Fruit fly (Drosophila melanogaster) whole organism, embryonic: ENCODE data around the gene Gycalpha99B.

Source experiments
- BtbVII ChIP-seq: fragments of 200-800 bp; sonication (Bioruptor generic); optimal IDR thresholded peaks from 3 replicates; lab custom pipeline; 2017; ENCODE audit warnings: missing biosample characterization, mild to moderate bottlenecking, missing genetic modification characterization
- CG10209 ChIP-seq: fragments of 200-800 bp; sonication (Bioruptor generic); optimal IDR thresholded peaks from 3 replicates; lab custom pipeline; 2017; ENCODE audit warnings: missing biosample characterization, mild to moderate bottlenecking, missing genetic modification characterization, missing genetic modification reagents
- CG10366 ChIP-seq: fragments of 200-800 bp; sonication (Bioruptor generic); IDR thresholded peaks from 2 replicates; pipeline ENCODE4 v1.3.6; 2022; ENCODE audit warnings: missing biosample characterization, missing genetic modification characterization
- CG11723 ChIP-seq: fragments of 200-800 bp; sonication (Bioruptor generic); optimal IDR thresholded peaks from 2 replicates; lab custom pipeline; 2017; ENCODE audit warnings: missing biosample characterization, mild to moderate bottlenecking, missing genetic modification characterization
- CG12236 ChIP-seq: fragments of 200-800 bp; sonication (Bioruptor generic); optimal IDR thresholded peaks from 2 replicates; lab custom pipeline; 2016; ENCODE audit warnings: missing biosample characterization, missing genetic modification characterization
- CG12942 ChIP-seq: fragments of 200-800 bp; sonication (Bioruptor generic); optimal IDR thresholded peaks from 3 replicates; lab custom pipeline; 2016; ENCODE audit warnings: missing biosample characterization, missing genetic modification characterization
- CG13894 ChIP-seq: fragments of 200-800 bp; sonication (Bioruptor generic); optimal IDR thresholded peaks from 3 replicates; lab custom pipeline; 2018; ENCODE audit warnings: missing biosample characterization, mild to moderate bottlenecking, missing genetic modification characterization, moderate library complexity
- CG14014 ChIP-seq: fragments of 200-800 bp; sonication (Bioruptor generic); IDR thresholded peaks from 2 replicates; pipeline ENCODE4 v1.3.6; 2022; ENCODE audit warnings: missing biosample characterization, missing genetic modification characterization
- CG15514 ChIP-seq: fragments of 200-800 bp; sonication (Bioruptor generic); optimal IDR thresholded peaks from 3 replicates; lab custom pipeline; 2017; ENCODE audit warnings: missing biosample characterization, missing genetic modification characterization, mild to moderate bottlenecking, moderate library complexity, missing genetic modification reagents
- CG17361 ChIP-seq: fragments of 200-800 bp; sonication (Bioruptor generic); IDR thresholded peaks from 3 replicates; pipeline ENCODE4 v1.3.6; 2022; ENCODE audit warnings: missing biosample characterization, missing genetic modification characterization
- CG2875 ChIP-seq: fragments of 200-800 bp; sonication (Bioruptor generic); optimal IDR thresholded peaks from 2 replicates; lab custom pipeline; 2017; ENCODE audit warnings: missing biosample characterization, mild to moderate bottlenecking, missing genetic modification characterization, missing genetic modification reagents
- CG31388 ChIP-seq: fragments of 200-800 bp; sonication (Bioruptor generic); optimal IDR thresholded peaks from 2 replicates; lab custom pipeline; 2016; ENCODE audit warnings: missing biosample characterization, missing genetic modification characterization
- CG3281 ChIP-seq: fragments of 200-800 bp; sonication (Bioruptor generic); optimal IDR thresholded peaks from 3 replicates; lab custom pipeline; 2017; ENCODE audit warnings: missing biosample characterization, mild to moderate bottlenecking, missing genetic modification characterization
- CG34224 ChIP-seq: fragments of 200-800 bp; sonication (Bioruptor generic); IDR thresholded peaks from 3 replicates; pipeline ENCODE4 v1.3.6; 2022; ENCODE audit warnings: missing biosample characterization, missing genetic modification characterization; ENCODE audit not compliant: partially characterized antibody
- CG3726 ChIP-seq: fragments of 200-800 bp; sonication (Bioruptor generic); IDR thresholded peaks from 3 replicates; pipeline ENCODE4, ENCODE4 v1.3.6; 2022; ENCODE audit warnings: missing biosample characterization, missing genetic modification characterization
- CG3838 ChIP-seq: fragments of 200-800 bp; sonication (Bioruptor generic); optimal IDR thresholded peaks from 3 replicates; lab custom pipeline; 2016; ENCODE audit warnings: missing biosample characterization, missing genetic modification characterization
- CG6689 ChIP-seq: fragments of 200-800 bp; sonication (Bioruptor generic); IDR thresholded peaks from 2 replicates; pipeline ENCODE4 v1.3.6; 2022; ENCODE audit warnings: missing biosample characterization, missing genetic modification characterization
- CG6765 ChIP-seq: fragments of 200-800 bp; sonication (Bioruptor generic); optimal IDR thresholded peaks from 3 replicates; lab custom pipeline; 2017; ENCODE audit warnings: missing biosample characterization, mild to moderate bottlenecking, missing genetic modification characterization
- Dll ChIP-seq: fragments of 200-800 bp; sonication (Bioruptor generic); IDR thresholded peaks from 4 replicates; pipeline ENCODE4 v1.3.6; 2022; ENCODE audit warnings: missing biosample characterization, missing genetic modification characterization; ENCODE audit not compliant: partially characterized antibody
- ERR ChIP-seq: fragments of 200-800 bp; sonication (Bioruptor generic); optimal IDR thresholded peaks from 2 replicates; lab custom pipeline; 2016; ENCODE audit warnings: missing biosample characterization, missing genetic modification characterization
- HLH4C ChIP-seq: fragments of 200-800 bp; sonication (Bioruptor generic); IDR thresholded peaks from 3 replicates; pipeline ENCODE4 v1.3.6; 2022; ENCODE audit warnings: missing biosample characterization, missing genetic modification characterization; ENCODE audit not compliant: partially characterized antibody
- HLH54F ChIP-seq: fragments of 200-800 bp; sonication (Bioruptor generic); optimal IDR thresholded peaks from 3 replicates; lab custom pipeline; 2016; ENCODE audit warnings: missing biosample characterization, missing genetic modification characterization
- MTF-1 ChIP-seq: fragments of 200-800 bp; sonication (Bioruptor generic); optimal IDR thresholded peaks from 2 replicates; lab custom pipeline; 2018; ENCODE audit warnings: missing biosample characterization, mild to moderate bottlenecking, missing genetic modification characterization, borderline replicate concordance
- Nf-YA ChIP-seq: fragments of 200-800 bp; sonication (Bioruptor generic); IDR thresholded peaks from 2 replicates; pipeline ENCODE4 v1.3.6; 2022; ENCODE audit warnings: missing biosample characterization, missing genetic modification characterization
- PHDP ChIP-seq: fragments of 200-800 bp; sonication (Bioruptor generic); optimal IDR thresholded peaks from 3 replicates; lab custom pipeline; 2018; ENCODE audit warnings: missing biosample characterization, mild to moderate bottlenecking, missing genetic modification characterization, moderate library complexity
- Six4 ChIP-seq: fragments of 200-800 bp; sonication (Bioruptor generic); optimal IDR thresholded peaks from 2 replicates; lab custom pipeline; 2016; ENCODE audit warnings: missing biosample characterization, missing genetic modification characterization
- Trl ChIP-seq, 3 experiments: fragments of >200 bp in 2 of 3; fragments of 200-800 bp in 1 of 3; sonication (Bioruptor generic) in 1 of 3; optimal IDR thresholded peaks; 2 replicates in 1 of 3; 3 replicates in 2 of 3; lab custom pipeline; 2016 to 2017; ENCODE audit warnings: missing biosample characterization in 1 of 3, missing genetic modification characterization in 1 of 3
- Usf ChIP-seq: fragments of 200-800 bp; sonication (Bioruptor generic); optimal IDR thresholded peaks from 2 replicates; lab custom pipeline; 2017; ENCODE audit warnings: missing genotype, missing biosample characterization, missing genetic modification characterization
- Xbp1 ChIP-seq: fragments of 200-800 bp; sonication (Bioruptor generic); optimal IDR thresholded peaks from 3 replicates; lab custom pipeline; 2016; ENCODE audit warnings: missing biosample characterization, mild to moderate bottlenecking, missing genetic modification characterization
- aop ChIP-seq: fragments of 200-800 bp; sonication (Bioruptor generic); IDR thresholded peaks from 2 replicates; pipeline ENCODE4 v1.3.6; 2022; ENCODE audit warnings: missing biosample characterization, missing genetic modification characterization
- bcd ChIP-seq: fragments of 200-800 bp; sonication (Bioruptor generic); optimal IDR thresholded peaks from 2 replicates; lab custom pipeline; 2017; ENCODE audit warnings: missing biosample characterization, mild to moderate bottlenecking, missing genetic modification characterization
- bsh ChIP-seq, 2 experiments: fragments of 200-800 bp; sonication (Bioruptor generic); optimal IDR thresholded peaks; 2 replicates each; lab custom pipeline; 2017 to 2018; ENCODE audit warnings: mild to moderate bottlenecking in 2 of 2, missing biosample characterization in 2 of 2, missing genetic modification characterization in 2 of 2, moderate library complexity in 1 of 2
- chn ChIP-seq: fragments of 200-800 bp; sonication (Bioruptor generic); optimal IDR thresholded peaks from 2 replicates; lab custom pipeline; 2016; ENCODE audit warnings: missing biosample characterization, missing genetic modification characterization
- dan ChIP-seq: fragments of 200-800 bp; sonication (Bioruptor generic); IDR thresholded peaks from 2 replicates; pipeline ENCODE4 v1.3.6; 2022; ENCODE audit warnings: missing biosample characterization, missing genetic modification characterization
- danr ChIP-seq: fragments of 200-800 bp; sonication (Bioruptor generic); IDR thresholded peaks from 2 replicates; pipeline ENCODE4 v1.3.6; 2022; ENCODE audit warnings: missing biosample characterization, missing genetic modification characterization
- ham ChIP-seq: fragments of 200-800 bp; sonication (Bioruptor generic); IDR thresholded peaks from 2 replicates; pipeline ENCODE4 v1.3.6; 2022; ENCODE audit warnings: missing biosample characterization, missing genetic modification characterization
- lab ChIP-seq: fragments of 200-800 bp; sonication (Bioruptor generic); optimal IDR thresholded peaks from 3 replicates; lab custom pipeline; 2017; ENCODE audit warnings: missing biosample characterization, missing genetic modification characterization, mild to moderate bottlenecking, moderate library complexity, missing genetic modification reagents
- lbe ChIP-seq: fragments of 200-800 bp; sonication (Bioruptor generic); optimal IDR thresholded peaks from 2 replicates; lab custom pipeline; 2016; ENCODE audit warnings: missing biosample characterization, mild to moderate bottlenecking, missing genetic modification characterization
- lov ChIP-seq, 2 experiments: fragments of 200-800 bp in 1 of 2; fragments of >200 bp in 1 of 2; sonication (Bioruptor generic) in 1 of 2; IDR thresholded peaks in 1 of 2; optimal IDR thresholded peaks in 1 of 2; 2 replicates in 1 of 2; 3 replicates in 1 of 2; pipeline versions ENCODE4 v1.3.6 to Lab custom; 2017 to 2022; ENCODE audit warnings: missing biosample characterization in 1 of 2, missing genetic modification characterization in 1 of 2
- otp ChIP-seq: fragments of 200-800 bp; sonication (Bioruptor generic); IDR thresholded peaks from 3 replicates; pipeline ENCODE4, ENCODE4 v1.3.6; 2022; ENCODE audit warnings: missing biosample characterization, missing genetic modification characterization
- peb ChIP-seq: fragments of 200-800 bp; sonication (Bioruptor generic); IDR thresholded peaks from 2 replicates; pipeline ENCODE4 v1.3.6; 2022; ENCODE audit warnings: missing biosample characterization, missing genetic modification characterization
- sens-2 ChIP-seq: fragments of 200-800 bp; sonication (Bioruptor generic); IDR thresholded peaks from 2 replicates; pipeline ENCODE4 v1.3.6; 2022; ENCODE audit warnings: missing biosample characterization, missing genetic modification characterization
- sisA ChIP-seq: fragments of 200-800 bp; sonication (Bioruptor generic); IDR thresholded peaks from 2 replicates; pipeline ENCODE4 v1.3.6; 2022; ENCODE audit warnings: missing biosample characterization, missing genetic modification characterization
- stwl ChIP-seq: fragments of 200-800 bp; sonication (Bioruptor generic); optimal IDR thresholded peaks from 3 replicates; lab custom pipeline; 2018; ENCODE audit warnings: missing biosample characterization, mild to moderate bottlenecking, missing genetic modification characterization, moderate library complexity
- tup ChIP-seq: fragments of 200-800 bp; sonication (Bioruptor generic); optimal IDR thresholded peaks from 2 replicates; lab custom pipeline; 2016; ENCODE audit warnings: missing biosample characterization, mild to moderate bottlenecking, missing genetic modification characterization, moderate library complexity
- wdn ChIP-seq: fragments of 200-800 bp; sonication (Bioruptor generic); IDR thresholded peaks from 2 replicates; pipeline ENCODE4 v1.3.6; 2022; ENCODE audit warnings: missing biosample characterization, missing genetic modification characterization
- zf30C ChIP-seq: fragments of 200-800 bp; sonication (Bioruptor generic); optimal IDR thresholded peaks from 3 replicates; lab custom pipeline; 2018; ENCODE audit warnings: missing biosample characterization, mild to moderate bottlenecking, missing genetic modification characterization
- zfh1 ChIP-seq: fragments of 200-800 bp; sonication (Bioruptor generic); IDR thresholded peaks from 3 replicates; pipeline ENCODE4 v1.3.6; 2022; ENCODE audit warnings: missing biosample characterization, missing genetic modification characterization

The Gycalpha99B gene

dm6 chr3R:29708322-29708721 is 26.0 kb downstream of the Gycalpha99B start (continued):
- no peak for TF ChIP-seq Nf-YA (GFP tag; lab: Robert Waterston, UW)

dm6 chr3R:29711434-29711833 is 29.1 kb downstream of the Gycalpha99B start:
- TF ChIP-seq MTF-1 (GFP tag; lab: Kevin White, UChicago) (no peak), lab (GFP tag; lab: Kevin White, UChicago) (no peak), CG2875 (GFP tag; lab: Kevin White, UChicago) (no peak), Xbp1 (GFP tag; lab: Kevin White, UChicago) (no peak), bcd (GFP tag; lab: Kevin White, UChicago) (no peak), lov (optimal IDR thresholded peaks at IDR 0.05; lab: Kevin White, UChicago) (no peak), lov (GFP tag; IDR thresholded peaks at IDR 0.05; lab: Robert Waterston, UW) (no peak), CG12942 (GFP tag; lab: Kevin White, UChicago) (no peak), CG10366 (GFP tag; lab: Robert Waterston, UW) (no peak), CG34224 (no peak), stwl (tag; lab: Kevin White, UChicago) (no peak), zfh1 (GFP tag; lab: Robert Waterston, UW) (peak; percentile 54; the same call in 2 of the 3 replicates), CG10209 (GFP tag; lab: Kevin White, UChicago) (no peak), CG3726 (GFP tag; lab: Robert Waterston, UW) (no peak), CG17361 (no peak), PHDP (tag; lab: Kevin White, UChicago) (no peak), Usf (no peak), zf30C (no peak), Six4 (GFP tag; lab: Kevin White, UChicago) (no peak), CG14014 (GFP tag; lab: Robert Waterston, UW) (no peak), CG6765 (GFP tag; lab: Kevin White, UChicago) (no peak), wdn (no peak), peb (GFP tag; lab: Robert Waterston, UW) (no peak), CG6689 (GFP tag; lab: Robert Waterston, UW) (0 out of 2 replicates have a peak, but pooled peaks have one; percentile 5), otp (GFP tag; lab: Robert Waterston, UW) (0 out of 3 replicates have a peak, but pooled peaks have one; percentile 7), CG3281 (GFP tag; lab: Kevin White, UChicago) (no peak), CG13894 (tag; lab: Kevin White, UChicago) (no peak), sisA (GFP tag; lab: Robert Waterston, UW) (peak; percentile 49), bsh (GFP tag; optimal IDR thresholded peaks at IDR 0.05; lab: Kevin White, UChicago) (peak in 1 of 2 experiments; percentile 40), CG12236 (GFP tag; lab: Kevin White, UChicago) (no peak), BtbVII (GFP tag; lab: Kevin White, UChicago) (no peak), lbe (GFP tag; lab: Kevin White, UChicago) (no peak), Trl (optimal IDR thresholded peaks at IDR 0.05; lab: Kevin White, UChicago) (no peak), Trl (GFP tag; optimal IDR thresholded peaks at IDR 0.05; lab: Kevin White, UChicago) (no peak), chn (GFP tag; lab: Kevin White, UChicago) (peak; percentile 6), HLH4C (no peak), CG15514 (GFP tag; lab: Kevin White, UChicago) (no peak), ham (GFP tag; lab: Robert Waterston, UW) (no peak), danr (GFP tag; lab: Robert Waterston, UW) (no peak), sens-2 (GFP tag; lab: Robert Waterston, UW) (0 out of 2 replicates have a peak, but pooled peaks have one; percentile 14), tup (no peak), HLH54F (GFP tag; lab: Kevin White, UChicago) (no peak), aop (GFP tag; lab: Robert Waterston, UW) (no peak), CG11723 (no peak), CG3838 (GFP tag; lab: Kevin White, UChicago) (no peak), Dll (no peak), dan (GFP tag; lab: Robert Waterston, UW) (no peak), CG31388 (GFP tag; lab: Kevin White, UChicago) (no peak), ERR (GFP tag; lab: Kevin White, UChicago) (no peak)
